Worm (Caenorhabditis elegans) whole organism, mixed stage, embryonic: ENCODE data around the gene F40F8.1.

Source experiments
- ceh-39 ChIP-seq: fragments of 150-350 bp; optimal IDR thresholded peaks from 2 replicates; lab custom pipeline; 2014; ENCODE audit warnings: missing biosample characterization, missing genetic modification characterization
- ces-1 ChIP-seq: fragments of 150-350 bp; optimal IDR thresholded peaks from 2 replicates; lab custom pipeline; 2014; ENCODE audit warnings: missing biosample characterization, missing genetic modification reagents, missing genetic modification characterization
- cnd-1 ChIP-seq: fragments of 200-800 bp; sonication (Bioruptor generic); optimal IDR thresholded peaks from 2 replicates; lab custom pipeline; 2018; ENCODE audit warnings: mild to moderate bottlenecking, missing genetic modification characterization, missing compliant biosample characterization
- elt-1 ChIP-seq: sonication (generic microtip); optimal IDR thresholded peaks from 2 replicates; lab custom pipeline; 2017; ENCODE audit warnings: missing genetic modification characterization, mild to moderate bottlenecking, missing compliant biosample characterization, antibody characterized with exemption, moderate library complexity, borderline replicate concordance; ENCODE audit not compliant: insufficient read depth
- elt-3 ChIP-seq: fragments of 150-350 bp; optimal IDR thresholded peaks from 2 replicates; lab custom pipeline; 2014; ENCODE audit warnings: missing biosample characterization, missing genetic modification characterization
- hlh-1 ChIP-seq: fragments of 150-350 bp; optimal IDR thresholded peaks from 2 replicates; lab custom pipeline; 2014; ENCODE audit warnings: missing biosample characterization, missing genetic modification reagents, missing genetic modification characterization
- lsy-2 ChIP-seq: fragments of 150-350 bp; optimal IDR thresholded peaks from 2 replicates; lab custom pipeline; 2014; ENCODE audit warnings: missing biosample characterization, missing genetic modification characterization
- nhr-12 ChIP-seq: fragments of 150-350 bp; optimal IDR thresholded peaks from 2 replicates; lab custom pipeline; 2014; ENCODE audit warnings: missing biosample characterization, missing genetic modification characterization
- nhr-2 ChIP-seq: fragments of 150-350 bp; optimal IDR thresholded peaks from 2 replicates; lab custom pipeline; 2014; ENCODE audit warnings: missing biosample characterization, missing genetic modification characterization
- nhr-237 ChIP-seq: fragments of 150-350 bp; optimal IDR thresholded peaks from 2 replicates; lab custom pipeline; 2014; ENCODE audit warnings: missing biosample characterization, missing genetic modification characterization
- nhr-76 ChIP-seq: sonication (generic microtip); optimal IDR thresholded peaks from 2 replicates; lab custom pipeline; 2017; ENCODE audit warnings: missing biosample characterization, missing genetic modification characterization
- snpc-4 ChIP-seq: fragments of 150-350 bp; optimal IDR thresholded peaks from 2 replicates; lab custom pipeline; 2014; ENCODE audit warnings: missing biosample characterization, missing genetic modification characterization
- ztf-11 ChIP-seq: fragments of 150-350 bp; optimal IDR thresholded peaks from 2 replicates; lab custom pipeline; 2014; ENCODE audit warnings: missing biosample characterization, missing genetic modification characterization

DNA sequence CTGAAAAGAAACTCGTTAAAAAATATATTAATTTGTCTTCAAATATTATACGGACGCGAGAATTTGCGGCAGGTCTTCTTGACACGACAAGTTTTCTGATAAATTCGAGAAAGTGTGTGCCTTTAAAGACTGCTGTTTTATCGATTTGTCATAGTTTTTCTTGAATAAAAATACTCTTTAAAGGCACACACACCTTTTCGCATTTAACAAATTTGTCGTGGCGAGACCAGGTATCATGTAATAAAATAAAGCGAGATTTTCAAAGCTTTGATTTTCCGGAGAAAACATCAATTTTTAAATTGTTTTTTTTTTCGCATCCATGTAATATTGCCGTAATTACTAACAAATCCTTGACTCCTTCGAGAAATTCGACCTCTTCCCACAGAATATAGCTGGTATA, 26.3 kb upstream of the F40F8.1 start:
- TF ChIP-seq lsy-2 (tag; lab: Kevin White, UChicago) (no peak), nhr-76 (tag; lab: Kevin White, UChicago) (no peak), snpc-4 (tag; lab: Kevin White, UChicago) (no peak), nhr-12 (no peak), elt-1 (no peak), elt-3 (tag; lab: Kevin White, UChicago) (no peak), ces-1 (GFP tag; lab: Kevin White, UChicago) (no peak), ceh-39 (no peak), hlh-1 (tag; lab: Kevin White, UChicago) (no peak), nhr-237 (no peak), cnd-1 (tag; lab: Kevin White, UChicago) (no peak), nhr-2 (tag; lab: Kevin White, UChicago) (no peak), ztf-11 (no peak)
